Fruit fly (Drosophila melanogaster): ENCODE measurements around the gene tbc.

dm6 chrX:20478674-20479073 lies 29.5 kb downstream of the tbc start:
- TF ChIP-seq CG9705 (GFP tag; optimal IDR thresholded peaks at IDR 0.05), result no peak
- no peak for TF ChIP-seq usp (GFP tag; optimal IDR thresholded peaks at IDR 0.05)
- TF ChIP-seq Jra (GFP tag; optimal IDR thresholded peaks at IDR 0.05), result no peak
- no peak for TF ChIP-seq Abd-B (GFP tag; optimal IDR thresholded peaks at IDR 0.05)
- no peak for TF ChIP-seq lola (GFP tag; optimal IDR thresholded peaks at IDR 0.05)
- no peak for TF ChIP-seq Hr83 (GFP tag; optimal IDR thresholded peaks at IDR 0.05; ENCODE audit: poor library complexity, severe bottlenecking)
- no peak for TF ChIP-seq foxo (GFP tag; optimal IDR thresholded peaks at IDR 0.05)
- TF ChIP-seq N (GFP tag; optimal IDR thresholded peaks at IDR 0.05), result no peak
- no peak for TF ChIP-seq pan (optimal IDR thresholded peaks at IDR 0.05)
- TF ChIP-seq brk (GFP tag; optimal IDR thresholded peaks at IDR 0.05), result no peak
- TF ChIP-seq psq (GFP tag; optimal IDR thresholded peaks at IDR 0.05), result no peak

Data from whole organism, wandering third instar larva.